Worm (Caenorhabditis elegans): ENCODE data around the gene tag-290.

tag-290 gene

DNA sequence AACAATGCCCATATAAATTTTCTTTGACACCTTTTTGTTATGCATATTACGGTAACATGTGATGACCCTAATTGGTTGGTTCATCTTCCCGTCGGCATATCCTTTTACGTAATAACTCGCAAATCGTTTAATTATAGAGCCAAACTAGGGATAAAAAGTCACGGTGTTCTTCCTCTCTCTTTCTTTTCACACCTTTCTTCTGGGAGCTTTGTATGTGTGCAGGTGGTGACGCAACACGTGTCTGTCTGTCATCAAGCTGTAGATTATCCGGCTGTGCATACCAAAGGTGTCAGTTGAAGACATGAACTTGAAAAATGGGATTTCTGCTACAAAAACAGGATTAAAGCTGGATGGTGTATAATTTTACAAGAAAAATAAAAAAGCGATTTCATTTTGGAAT, 47.5 kb downstream of the tag-290 start:
- TF ChIP-seq nhr-12 (tag; optimal IDR thresholded peaks at IDR 0.05) (no peak), ces-1 (GFP tag; optimal IDR thresholded peaks at IDR 0.05) (no peak), lsy-2 (tag; optimal IDR thresholded peaks at IDR 0.05) (no peak), nhr-2 (tag; optimal IDR thresholded peaks at IDR 0.05) (peak; percentile 96), nhr-237 (tag; optimal IDR thresholded peaks at IDR 0.05) (no peak), mep-1 (tag; optimal IDR thresholded peaks at IDR 0.05) (no peak), unc-62 (GFP tag; optimal IDR thresholded peaks at IDR 0.05) (no peak), elt-3 (tag; optimal IDR thresholded peaks at IDR 0.05) (no peak), zip-8 (tag; optimal IDR thresholded peaks at IDR 0.05) (peak; percentile 87), blmp-1 (tag; optimal IDR thresholded peaks at IDR 0.05) (no peak), cnd-1 (tag; optimal IDR thresholded peaks at IDR 0.05) (no peak), M03D4.4 (tag; optimal IDR thresholded peaks at IDR 0.05) (no peak), ceh-43 (GFP tag; optimal IDR thresholded peaks at IDR 0.05) (no peak), flh-1 (GFP tag; optimal IDR thresholded peaks at IDR 0.05) (no peak), ceh-83 (GFP tag; optimal IDR thresholded peaks at IDR 0.05) (no peak)
